Worm (Caenorhabditis elegans) whole organism, L4/young adult: ENCODE results near the gene T13C5.10.

Experiments used
- W03F9.2 ChIP-seq: fragments of 150-350 bp; optimal IDR thresholded peaks from 2 replicates; lab custom pipeline; 2014; ENCODE audit warnings: missing biosample characterization, missing genetic modification characterization
- dao-5 ChIP-seq: sonication (generic microtip); optimal IDR thresholded peaks from 2 replicates; lab custom pipeline; 2016; ENCODE audit warnings: missing genotype, missing genetic modification characterization, moderate library complexity, missing compliant biosample characterization
- him-1 ChIP-seq: sonication (generic microtip); optimal IDR thresholded peaks from 2 replicates; lab custom pipeline; 2016; ENCODE audit warnings: missing genotype, missing genetic modification reagents, missing genetic modification characterization, missing compliant biosample characterization

- TF ChIP-seq him-1 (tag; lab: Kevin White, UChicago) (no peak), W03F9.2 (no peak), dao-5 (tag; lab: Kevin White, UChicago) (no peak)
Observed at ce11 chrX:6175829-6176228, 12.1 kb upstream of the T13C5.10 start, which contains the start of gene T25B2.3.
